Fruit fly (Drosophila melanogaster): ENCODE measurements around the gene CG7083.

CG7083 gene

DNA sequence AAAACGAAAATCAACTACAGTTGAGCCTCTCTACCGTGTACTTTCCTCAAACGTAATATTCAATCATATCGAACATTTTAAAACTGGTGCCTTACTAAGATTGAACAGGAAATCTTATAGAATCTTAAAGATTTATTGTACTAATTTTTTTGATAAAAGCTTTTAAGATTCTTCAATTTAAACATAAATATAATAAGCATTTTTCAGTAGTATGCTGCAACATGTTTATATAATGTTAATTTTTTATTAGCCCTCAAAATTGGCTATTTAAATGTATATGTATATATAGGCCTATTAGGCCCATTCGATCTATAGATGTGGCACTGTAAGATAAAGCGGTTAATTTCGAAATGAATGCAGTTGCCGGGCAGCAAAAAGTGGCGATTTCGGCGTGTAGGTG, 31.0 kb downstream of the CG7083 start:
- TF ChIP-seq psq (optimal IDR thresholded peaks at IDR 0.05), result no peak
- no peak for TF ChIP-seq ttk (optimal IDR thresholded peaks at IDR 0.05)
- TF ChIP-seq h (optimal IDR thresholded peaks at IDR 0.05), result no peak
- no peak for TF ChIP-seq insv (optimal IDR thresholded peaks at IDR 0.05)
- TF ChIP-seq Sin3A (optimal IDR thresholded peaks at IDR 0.05), result no peak
- no peak for TF ChIP-seq Myc (optimal IDR thresholded peaks at IDR 0.05)

DNA sequence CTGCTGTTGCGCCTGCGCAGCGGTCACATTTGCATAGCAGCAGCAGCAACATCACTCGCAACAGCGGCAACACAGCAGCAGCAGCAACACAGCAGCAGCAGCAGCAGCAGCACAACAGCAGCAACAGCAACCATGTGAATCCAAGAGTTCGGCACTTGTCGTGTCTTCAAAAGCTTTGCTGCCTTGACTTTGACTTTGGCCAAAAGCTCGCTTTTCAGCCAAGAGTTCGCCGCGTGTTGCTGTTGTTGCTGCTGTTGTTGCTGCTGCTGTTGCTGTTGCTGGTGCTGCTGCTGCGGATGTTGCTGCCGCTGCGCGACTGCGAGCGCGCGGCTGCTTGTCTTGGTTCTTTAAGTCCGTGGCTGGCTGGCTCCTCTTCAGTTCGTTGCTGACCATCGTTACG, 31.4 kb downstream of the CG7083 start, which contains the start of gene ImpE1:
TSS of gene ImpE1 (plus strand) at position 371 of the 400 bp plus-strand sequence.
- TF ChIP-seq insv (optimal IDR thresholded peaks at IDR 0.05), result no peak
- no peak for TF ChIP-seq psq (optimal IDR thresholded peaks at IDR 0.05)
- no peak for TF ChIP-seq Myc (optimal IDR thresholded peaks at IDR 0.05)
- TF ChIP-seq ttk (optimal IDR thresholded peaks at IDR 0.05), result no peak
- TF ChIP-seq h (optimal IDR thresholded peaks at IDR 0.05), result no peak
- no peak for TF ChIP-seq Sin3A (optimal IDR thresholded peaks at IDR 0.05)

DNA sequence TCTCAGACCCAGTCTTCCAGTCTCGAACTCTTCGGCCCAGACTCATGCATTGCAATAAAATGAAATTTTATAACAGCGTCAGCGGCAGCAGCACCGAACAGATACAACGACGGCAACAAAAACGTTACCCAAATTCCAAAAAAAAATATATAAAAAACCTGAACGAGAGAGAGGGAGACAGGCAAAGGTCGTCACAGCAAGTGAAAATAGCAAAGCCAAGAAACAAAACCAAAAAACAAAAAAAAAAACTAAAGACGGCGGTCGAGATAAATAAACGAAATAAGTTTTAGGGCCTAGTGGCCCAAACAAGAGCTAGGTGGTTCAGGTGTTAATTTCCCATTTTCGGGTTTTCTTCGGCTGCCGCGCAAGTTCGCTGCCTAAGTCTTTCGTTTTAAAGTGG, 33.5 kb downstream of the CG7083 start:
- no peak for TF ChIP-seq h (optimal IDR thresholded peaks at IDR 0.05)
- TF ChIP-seq psq (optimal IDR thresholded peaks at IDR 0.05), result no peak
- TF ChIP-seq ttk (optimal IDR thresholded peaks at IDR 0.05), result no peak
- TF ChIP-seq Myc (optimal IDR thresholded peaks at IDR 0.05), result no peak
- no peak for TF ChIP-seq Sin3A (optimal IDR thresholded peaks at IDR 0.05)
- TF ChIP-seq insv (optimal IDR thresholded peaks at IDR 0.05), result no peak

DNA sequence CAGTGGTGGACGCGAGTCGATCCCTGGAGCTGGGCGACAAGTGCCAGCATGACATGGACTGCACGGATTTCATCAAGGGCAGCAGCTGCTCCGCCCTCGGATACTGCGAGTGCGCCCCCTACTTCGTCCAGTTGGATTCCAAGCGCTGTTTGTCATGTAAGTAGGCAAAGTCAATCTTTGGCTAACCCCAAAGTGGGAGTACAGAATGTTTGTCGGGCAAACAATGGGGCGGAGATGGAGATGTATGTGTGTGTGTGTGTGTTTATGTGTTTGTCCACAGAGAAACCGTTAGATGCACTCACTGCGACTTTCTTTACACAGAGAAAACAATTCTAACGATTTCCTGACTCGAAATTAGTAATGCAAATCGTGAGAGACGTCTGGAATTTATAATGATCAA, 38.6 kb downstream of the CG7083 start:
- TF ChIP-seq Myc (optimal IDR thresholded peaks at IDR 0.05) (no peak), Sin3A (optimal IDR thresholded peaks at IDR 0.05) (no peak), ttk (optimal IDR thresholded peaks at IDR 0.05) (no peak), insv (optimal IDR thresholded peaks at IDR 0.05) (no peak), psq (optimal IDR thresholded peaks at IDR 0.05) (no peak), h (optimal IDR thresholded peaks at IDR 0.05) (no peak)

DNA sequence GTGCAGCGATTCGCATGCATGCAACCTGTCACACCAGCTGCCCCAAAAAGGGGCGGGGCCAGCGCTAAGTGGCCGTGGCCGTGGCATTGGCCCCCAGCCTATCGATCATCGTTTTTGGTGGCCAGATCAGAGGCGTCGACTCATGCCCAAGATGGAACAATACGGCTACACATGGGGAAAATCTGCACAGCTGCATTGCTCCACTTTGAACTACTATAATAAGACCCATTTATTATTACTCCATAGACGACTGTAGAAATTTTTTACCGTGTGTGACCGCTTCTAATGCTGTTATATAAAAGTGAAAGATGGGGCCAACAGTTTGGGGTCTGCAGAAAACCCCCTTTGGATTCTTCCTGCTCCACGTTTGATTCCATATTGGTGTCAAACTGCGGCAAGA, 43.4 kb downstream of the CG7083 start:
- TF ChIP-seq h (optimal IDR thresholded peaks at IDR 0.05) (no peak), ttk (optimal IDR thresholded peaks at IDR 0.05) (no peak), insv (optimal IDR thresholded peaks at IDR 0.05) (no peak), Myc (optimal IDR thresholded peaks at IDR 0.05) (no peak), Sin3A (optimal IDR thresholded peaks at IDR 0.05) (no peak), psq (optimal IDR thresholded peaks at IDR 0.05) (no peak)

DNA sequence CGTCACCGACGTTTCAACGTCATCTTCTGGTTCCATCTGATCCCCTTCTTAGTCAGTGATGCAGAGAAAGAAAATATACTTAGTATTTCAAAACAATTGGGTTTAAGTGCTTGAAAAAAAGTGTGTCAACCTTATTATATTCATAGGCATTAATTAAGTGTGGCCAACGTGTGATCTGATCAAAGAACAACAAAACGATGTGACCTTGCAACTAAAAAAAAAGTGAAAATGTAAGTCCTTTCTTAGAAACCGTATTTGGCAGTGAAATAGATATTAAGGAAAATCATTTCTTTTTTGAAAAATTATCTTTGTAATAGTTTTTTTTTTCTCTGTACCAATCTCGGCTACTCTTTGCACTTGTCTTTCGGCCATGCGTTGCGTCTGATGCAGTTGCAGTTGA, 44.5 kb downstream of the CG7083 start:
- TF ChIP-seq ttk (optimal IDR thresholded peaks at IDR 0.05) (no peak), psq (optimal IDR thresholded peaks at IDR 0.05) (no peak), h (optimal IDR thresholded peaks at IDR 0.05) (no peak), insv (optimal IDR thresholded peaks at IDR 0.05) (no peak), Sin3A (optimal IDR thresholded peaks at IDR 0.05) (no peak), Myc (optimal IDR thresholded peaks at IDR 0.05) (no peak)

DNA sequence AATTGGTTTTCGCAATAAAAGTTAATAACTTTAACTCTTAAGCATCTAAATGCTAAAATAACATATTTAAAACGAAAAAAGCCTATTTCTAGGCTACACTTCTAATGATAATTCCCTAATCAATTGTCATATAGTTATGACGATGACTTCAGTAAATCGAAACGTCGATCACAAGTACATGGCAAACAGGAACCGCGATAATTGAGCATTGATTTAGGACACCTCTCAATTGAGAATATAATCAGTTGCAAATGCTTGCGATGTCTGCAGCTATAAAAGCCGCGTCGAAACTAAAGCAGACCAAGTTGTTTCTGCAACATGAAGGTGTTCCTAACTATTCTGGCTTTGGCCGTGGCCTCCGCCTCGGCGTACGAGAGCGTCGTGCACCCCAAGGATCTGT, 50.7 kb downstream of the CG7083 start, which contains the start of gene Jon66Ci:
TSS of gene Jon66Ci (plus strand) at position 301 of the 400 bp plus-strand sequence.
- TF ChIP-seq Sin3A (optimal IDR thresholded peaks at IDR 0.05), result no peak
- no peak for TF ChIP-seq ttk (optimal IDR thresholded peaks at IDR 0.05)
- TF ChIP-seq Myc (optimal IDR thresholded peaks at IDR 0.05), result no peak
- TF ChIP-seq psq (optimal IDR thresholded peaks at IDR 0.05), result no peak
- no peak for TF ChIP-seq insv (optimal IDR thresholded peaks at IDR 0.05)
- TF ChIP-seq h (optimal IDR thresholded peaks at IDR 0.05), result no peak
